Fruit fly (Drosophila melanogaster): ENCODE data around the gene CG33645.

CG33645 gene

DNA sequence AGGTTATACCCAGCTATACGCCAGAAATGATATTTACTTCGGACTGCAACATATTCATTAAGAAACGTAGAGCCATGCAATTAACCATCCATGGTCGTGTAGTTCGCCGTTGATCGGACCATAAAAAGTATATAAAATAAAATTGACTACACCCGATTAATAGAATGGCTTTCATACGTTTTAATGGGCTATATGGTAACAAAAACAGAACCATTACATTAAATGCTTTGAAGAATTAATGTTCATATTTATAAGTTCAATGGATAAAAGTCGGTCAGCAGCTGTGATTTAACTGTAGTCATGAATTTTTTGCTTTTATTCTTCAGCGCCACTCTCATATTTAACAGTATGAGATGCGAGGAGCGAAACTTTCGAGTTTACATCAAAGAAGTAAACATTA is at the start of gene CG33645:
Gene CG33645 (plus strand): TSS at position 301 of the 400 bp plus-strand sequence.
- TF ChIP-seq CG8478 (optimal IDR thresholded peaks at IDR 0.05) = no peak
- no peak for TF ChIP-seq CTCF (optimal IDR thresholded peaks at IDR 0.05)

DNA sequence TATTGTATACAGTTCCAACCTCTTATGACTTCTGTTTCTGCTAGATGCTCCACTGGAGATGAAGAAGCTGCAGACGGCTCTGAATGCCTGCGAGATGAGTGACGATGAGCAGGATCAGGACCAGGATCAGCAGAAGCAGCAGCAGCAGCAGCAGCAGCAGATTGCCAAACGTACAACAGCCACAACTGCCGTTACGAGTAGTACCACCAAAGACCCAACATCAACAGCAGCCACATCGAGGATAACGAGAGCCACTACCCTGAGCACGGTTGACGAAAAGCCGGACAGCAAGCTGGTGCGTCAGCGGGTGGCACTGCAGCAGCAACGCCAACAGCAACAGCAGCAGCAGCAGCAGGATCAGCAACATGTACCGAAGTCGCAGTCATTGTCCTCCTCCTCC is 34.7 kb upstream of the CG33645 start:
- TF ChIP-seq CTCF (optimal IDR thresholded peaks at IDR 0.05) = no peak

DNA sequence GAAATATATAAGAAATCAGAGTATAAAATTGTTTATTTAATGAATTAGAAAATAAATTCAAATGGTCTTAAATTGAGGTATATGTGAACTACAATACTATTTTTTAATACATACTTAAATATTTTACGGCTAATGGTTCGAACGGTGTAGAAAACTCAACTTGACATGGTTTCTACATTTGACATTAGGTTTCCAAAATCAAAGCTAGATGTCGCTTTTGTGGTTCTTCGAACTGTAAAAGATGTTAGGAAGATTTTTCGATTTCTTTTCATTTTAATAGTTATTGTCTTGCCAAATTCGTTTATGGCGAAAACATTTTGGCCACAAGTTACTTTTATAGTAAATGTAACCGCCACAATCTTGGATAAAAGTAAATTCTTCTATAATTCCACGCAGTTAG is 32.2 kb upstream of the CG33645 start:
- TF ChIP-seq CTCF (optimal IDR thresholded peaks at IDR 0.05) = peak; percentile 73 to 90
- TF ChIP-seq CG8478 (optimal IDR thresholded peaks at IDR 0.05) = no peak

DNA sequence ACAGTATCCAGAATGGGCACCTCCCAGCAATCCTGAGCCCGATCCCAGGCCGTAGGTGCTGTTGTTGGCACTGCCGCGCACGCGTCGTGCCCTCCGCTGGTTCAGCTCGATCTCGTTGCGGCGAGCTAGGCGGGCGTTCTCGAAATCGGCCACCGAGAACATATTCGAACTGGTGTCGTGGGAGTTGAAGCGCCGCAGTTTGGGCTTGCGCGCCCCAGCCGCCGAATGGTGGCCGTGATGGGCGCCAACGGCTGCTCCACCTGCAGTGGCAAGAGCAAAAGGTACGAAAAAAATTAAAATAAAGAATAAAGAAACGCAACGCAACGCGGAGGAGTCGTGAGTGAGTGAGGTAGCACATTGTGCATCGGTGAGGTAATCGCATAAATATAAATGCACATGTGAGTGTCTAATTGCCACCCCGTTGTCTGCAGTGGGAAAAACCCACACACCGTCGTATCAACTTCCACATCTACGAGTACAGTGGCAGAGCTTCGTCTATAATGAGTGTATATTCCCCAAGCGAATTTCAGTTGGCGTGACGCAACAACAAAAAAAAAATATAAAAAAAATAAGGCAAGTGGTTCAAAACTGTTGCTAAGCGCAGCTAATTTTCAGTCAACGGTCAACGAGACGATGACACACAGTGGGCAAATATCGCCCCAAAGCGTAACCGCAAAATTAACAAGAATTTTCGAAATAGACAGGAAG is 22.9 kb upstream of the CG33645 start:
- no peak for TF ChIP-seq CTCF (optimal IDR thresholded peaks at IDR 0.05)
- TF ChIP-seq CG8478 (optimal IDR thresholded peaks at IDR 0.05) = no peak

DNA sequence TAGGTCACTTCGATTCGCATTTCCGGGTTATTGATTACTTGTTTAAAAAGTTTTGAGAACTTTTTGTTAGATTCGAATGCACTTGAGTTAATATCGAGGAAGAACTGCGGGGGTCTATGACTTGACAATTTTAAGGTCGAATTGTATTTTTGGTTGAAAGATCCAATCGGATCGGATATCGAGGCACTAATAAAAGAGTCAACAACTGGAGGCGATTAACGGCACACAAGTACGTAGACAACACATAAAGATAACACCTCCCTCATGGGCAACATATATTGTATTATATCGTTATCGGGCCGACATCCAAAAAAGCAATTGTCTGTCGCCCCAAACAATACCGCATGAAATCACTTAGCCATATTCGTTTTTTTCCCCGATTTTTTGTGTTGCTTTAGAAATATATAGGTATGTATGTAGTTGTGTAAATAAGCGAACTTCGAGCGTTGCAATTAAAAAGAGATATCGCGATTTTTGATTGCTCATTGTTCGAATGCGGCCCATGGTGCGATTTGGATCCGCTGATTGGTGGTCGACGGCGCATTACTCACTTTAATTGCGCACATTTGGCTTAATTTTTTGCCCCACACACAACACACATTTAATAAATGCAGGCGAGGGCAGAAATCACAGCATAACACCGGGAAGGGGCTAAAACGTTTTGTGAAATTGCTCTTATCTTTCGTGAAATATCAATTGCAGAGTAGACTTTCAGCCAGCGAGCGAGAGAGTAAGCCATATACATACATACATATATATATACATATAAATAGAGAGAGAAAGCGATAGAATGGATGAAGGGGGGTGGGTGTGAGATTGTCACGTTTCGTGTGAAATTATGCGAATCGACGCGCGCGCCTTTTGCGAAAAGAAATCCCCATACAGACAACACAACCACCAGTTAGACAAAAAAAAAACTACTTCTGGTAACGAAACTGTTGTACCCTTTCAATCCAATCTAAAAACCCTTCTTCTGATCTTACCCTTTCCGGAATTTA is 21.5 kb upstream of the CG33645 start:
- TF ChIP-seq CTCF (optimal IDR thresholded peaks at IDR 0.05) = no peak
- TF ChIP-seq CG8478 (optimal IDR thresholded peaks at IDR 0.05) = no peak

DNA sequence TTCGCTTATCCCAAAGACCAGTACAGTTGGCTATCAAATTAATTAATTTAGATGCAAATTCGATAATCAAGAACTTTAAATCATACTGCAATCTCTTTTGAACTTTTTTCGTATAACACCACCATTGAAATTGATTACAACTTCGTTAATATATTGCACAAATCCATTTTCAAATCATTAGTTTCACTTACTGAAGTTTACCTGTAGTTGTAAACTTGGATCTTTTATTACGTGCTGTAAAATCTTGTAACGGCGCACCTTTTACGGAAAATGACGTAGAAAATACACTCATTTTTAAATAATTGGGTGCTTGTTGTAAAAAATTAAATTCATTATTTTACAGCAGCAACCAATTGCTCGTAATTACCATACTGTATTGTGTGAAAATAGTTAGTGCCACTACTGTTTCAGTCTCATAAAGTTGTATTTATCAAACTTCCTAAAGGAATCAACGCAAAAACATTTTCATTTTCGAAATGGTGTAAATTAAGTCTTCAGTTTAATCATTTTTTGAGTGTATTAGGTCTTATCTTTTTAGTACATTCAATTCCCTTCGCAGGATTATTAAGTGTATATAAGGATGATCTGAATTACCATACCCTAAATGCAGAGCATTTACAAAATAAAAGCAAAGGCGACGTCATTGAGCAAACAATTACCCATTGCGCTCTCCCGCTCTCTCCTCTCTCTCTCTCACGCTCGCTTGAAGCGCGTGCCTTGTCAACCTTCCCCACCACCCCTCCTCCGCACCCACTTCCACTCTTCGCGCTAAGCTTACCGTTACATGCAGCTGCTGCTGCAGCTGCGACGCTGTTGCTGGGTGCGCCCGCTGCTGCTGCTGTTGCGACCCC is 20.2 kb upstream of the CG33645 start:
- TF ChIP-seq CTCF (optimal IDR thresholded peaks at IDR 0.05) (no peak), CG8478 (optimal IDR thresholded peaks at IDR 0.05) (no peak)

DNA sequence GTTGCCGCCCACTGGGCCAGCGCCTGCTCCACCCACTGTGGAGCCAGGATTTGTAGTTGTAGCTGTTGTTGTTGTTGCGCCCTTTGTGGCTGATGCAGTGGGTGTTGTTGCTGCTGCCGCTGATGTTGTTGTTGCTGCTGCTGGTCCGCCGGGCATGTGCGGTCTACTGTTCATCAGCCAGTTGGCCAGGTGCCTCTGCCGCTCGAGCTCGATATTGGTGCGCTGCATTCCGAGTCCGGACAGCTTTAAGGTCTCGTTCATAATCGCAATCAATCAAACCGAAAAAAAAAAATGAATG is 19.6 kb upstream of the CG33645 start:
- TF ChIP-seq CTCF (optimal IDR thresholded peaks at IDR 0.05) = no peak
- TF ChIP-seq CG8478 (optimal IDR thresholded peaks at IDR 0.05) = no peak

DNA sequence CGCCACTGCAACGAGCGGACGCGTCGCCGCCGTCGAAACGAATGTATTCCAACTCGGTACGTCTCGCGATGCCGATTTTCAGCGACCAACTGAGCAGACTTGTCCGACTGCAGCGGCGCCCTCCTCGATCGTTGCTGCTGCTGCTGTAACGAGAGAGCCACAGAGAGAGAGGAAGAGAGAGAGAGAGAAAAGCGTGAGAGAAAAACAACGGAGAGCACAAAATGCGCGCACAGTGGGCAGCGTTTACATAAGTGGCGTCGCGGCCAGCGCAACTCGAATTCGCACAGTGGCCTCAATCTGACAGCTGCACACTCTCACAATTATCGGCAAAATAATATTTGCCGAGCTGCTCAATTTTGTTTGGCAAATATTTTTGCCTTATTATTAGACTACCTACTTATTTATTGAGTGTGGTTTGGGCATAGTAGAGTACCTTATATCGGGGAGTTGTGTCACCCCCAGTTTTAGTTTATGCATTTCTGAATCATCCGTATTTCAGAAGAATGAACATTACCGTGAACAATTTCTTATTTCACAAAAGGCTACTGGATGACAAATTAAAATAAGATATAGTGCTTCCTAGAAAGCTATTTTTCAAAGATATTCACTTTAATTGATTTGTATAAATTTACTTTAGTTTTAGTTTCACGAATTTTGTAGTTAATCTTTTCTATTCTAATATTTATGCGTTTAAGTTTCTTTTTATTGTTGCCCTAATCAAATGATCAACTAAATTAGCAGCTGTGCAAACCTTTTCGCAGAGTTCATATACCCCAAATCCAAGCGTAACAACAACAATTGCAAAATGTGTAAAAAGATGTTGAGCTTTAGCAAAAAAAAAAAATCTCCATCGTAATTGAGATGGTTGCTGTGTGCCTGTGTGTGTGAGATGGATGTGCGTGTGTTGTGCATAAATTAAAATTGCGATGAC is 19.0 kb upstream of the CG33645 start:
- TF ChIP-seq CG8478 (optimal IDR thresholded peaks at IDR 0.05) (no peak), CTCF (optimal IDR thresholded peaks at IDR 0.05) (no peak)

DNA sequence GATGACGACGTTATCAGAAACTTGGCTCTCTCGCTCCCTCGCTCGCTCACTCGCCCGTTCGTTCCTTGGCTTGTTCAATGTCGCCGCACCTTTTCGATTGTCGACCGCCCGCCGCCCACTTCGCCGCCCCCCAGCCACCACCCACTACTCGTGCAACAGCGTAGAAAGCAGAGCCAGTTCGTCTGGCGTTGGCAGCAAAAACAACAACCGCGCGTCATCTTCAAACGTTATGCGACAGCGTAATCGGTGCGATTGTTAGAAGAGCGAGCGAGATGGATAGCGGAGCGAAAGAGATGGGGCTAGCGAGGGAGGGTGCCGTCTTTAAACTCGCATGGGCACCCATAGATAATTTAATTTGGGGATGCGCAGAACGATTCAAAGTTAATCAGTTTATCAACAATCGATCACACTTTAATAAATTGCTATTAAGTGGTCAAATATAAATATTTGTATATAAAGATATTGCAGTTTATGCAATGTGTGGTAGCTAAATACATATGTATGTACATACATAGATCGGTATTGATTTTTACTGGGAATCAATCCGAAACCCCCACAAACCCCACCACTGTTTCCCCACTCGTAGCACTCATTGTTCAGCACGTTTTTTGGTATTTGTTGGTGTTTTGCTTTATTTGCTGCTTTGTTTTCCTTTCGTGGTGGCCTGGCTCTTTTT is 18.2 kb upstream of the CG33645 start:
- TF ChIP-seq CG8478 (optimal IDR thresholded peaks at IDR 0.05) = no peak
- TF ChIP-seq CTCF (optimal IDR thresholded peaks at IDR 0.05) = no peak

DNA sequence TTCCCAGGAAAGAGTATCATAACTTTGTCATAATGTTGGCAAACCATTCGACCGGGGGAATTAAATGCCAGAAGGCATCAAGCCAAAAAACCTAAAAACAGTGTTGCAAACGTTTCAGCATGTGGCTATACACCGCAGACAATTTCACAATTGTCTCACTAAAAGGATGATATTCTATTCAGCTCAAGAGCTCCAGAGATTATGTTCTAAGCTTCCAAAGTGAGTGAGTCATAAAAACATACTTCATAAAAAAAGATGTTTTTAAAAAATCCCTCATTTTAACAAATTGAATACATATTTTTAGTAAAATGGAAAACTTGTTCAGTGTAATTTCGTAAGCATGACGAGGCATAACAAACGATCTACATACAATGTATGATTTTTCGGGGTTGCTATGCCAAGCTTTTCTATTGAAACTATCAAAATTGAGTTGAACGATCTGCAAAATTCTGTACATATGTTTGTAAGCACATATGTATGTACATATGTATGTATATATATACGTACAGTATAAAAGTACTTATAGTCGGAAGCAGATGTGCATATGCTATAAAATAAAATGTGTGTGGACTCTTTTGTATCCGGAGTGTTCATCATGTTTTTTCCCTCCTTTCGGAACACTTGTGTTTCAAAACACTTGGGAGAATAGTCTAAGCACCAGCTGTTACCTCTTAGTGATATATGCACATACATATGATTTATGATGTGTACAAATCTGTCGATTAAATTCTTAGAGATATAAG is 17.5 kb upstream of the CG33645 start:
- TF ChIP-seq CG8478 (optimal IDR thresholded peaks at IDR 0.05) (no peak), CTCF (optimal IDR thresholded peaks at IDR 0.05) (no peak)

DNA sequence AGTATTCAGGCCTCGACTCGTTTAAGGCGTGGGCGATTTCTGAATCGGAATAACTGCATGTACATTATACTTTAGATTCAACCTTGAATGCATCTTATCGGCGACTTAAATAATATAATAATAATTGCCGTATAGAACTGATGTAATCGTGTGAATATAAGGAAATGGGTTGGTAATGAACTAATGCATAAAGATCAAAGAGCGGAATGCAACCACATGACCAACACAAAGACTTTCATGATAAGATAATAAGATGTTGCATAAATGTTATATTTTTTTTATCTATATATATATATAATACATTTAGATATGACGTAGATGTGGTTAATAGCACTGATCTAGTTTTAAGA is 17.0 kb upstream of the CG33645 start:
- TF ChIP-seq CG8478 (optimal IDR thresholded peaks at IDR 0.05) = no peak
- TF ChIP-seq CTCF (optimal IDR thresholded peaks at IDR 0.05) = no peak

DNA sequence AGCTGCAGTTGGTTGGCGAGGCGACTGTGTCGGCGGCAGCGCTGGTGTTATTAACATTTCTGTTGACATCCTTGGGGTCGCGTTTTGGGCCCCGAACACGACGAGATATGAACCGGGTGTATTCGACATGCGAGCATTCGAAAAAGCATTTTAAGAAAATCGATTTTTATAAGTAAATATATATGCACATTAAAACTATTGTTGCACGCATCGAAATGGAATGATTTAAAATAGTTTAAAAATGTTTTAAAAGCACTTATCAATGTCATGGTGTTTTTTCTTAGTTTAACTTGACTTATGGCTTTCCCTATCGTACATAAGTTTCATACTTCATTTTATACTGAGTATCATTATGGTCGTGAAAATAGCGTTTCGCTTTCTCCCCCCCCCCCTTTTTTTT is 10.8 kb upstream of the CG33645 start:
- TF ChIP-seq CG8478 (optimal IDR thresholded peaks at IDR 0.05) (no peak), CTCF (optimal IDR thresholded peaks at IDR 0.05) (no peak)

DNA sequence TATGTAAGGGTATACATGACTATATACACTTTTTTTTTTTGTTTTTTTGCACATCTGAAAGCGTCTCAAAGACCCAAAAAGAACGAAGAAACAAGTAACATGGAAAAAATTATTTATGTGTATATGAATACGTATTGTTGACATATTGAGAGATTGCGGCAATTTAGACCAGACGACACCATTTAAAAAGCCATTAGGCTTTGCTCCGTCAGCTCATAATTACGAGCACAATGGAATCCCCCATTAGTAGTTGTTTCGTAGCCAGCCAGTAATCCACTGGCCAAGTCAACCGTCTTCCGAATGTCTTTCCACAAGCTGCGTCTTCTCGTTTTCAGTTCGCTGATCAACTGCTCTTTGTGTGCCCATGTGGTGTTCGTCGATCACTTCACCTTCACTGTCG is 5.1 kb upstream of the CG33645 start, which contains the start of gene CG33640:
Gene CG33640 (plus strand): TSS at position 301 of the 400 bp plus-strand sequence.
- no peak for TF ChIP-seq CG8478 (optimal IDR thresholded peaks at IDR 0.05)
- no peak for TF ChIP-seq CTCF (optimal IDR thresholded peaks at IDR 0.05)

Measured in S2 (cell line).